Fruit fly (Drosophila melanogaster): ENCODE measurements around the gene CG32536.

CG32536 gene

dm6 chrX:19307810-19308456 is 31.2 kb upstream of the CG32536 start, which contains the start of gene CG8051 (continued):
- no peak for TF ChIP-seq CG15696 (tag; optimal IDR thresholded peaks at IDR 0.05)
- TF ChIP-seq phol (tag; optimal IDR thresholded peaks at IDR 0.05) = no peak
- peak; percentile 86 for TF ChIP-seq sens (GFP tag)
- TF ChIP-seq CG32532 (GFP tag; IDR thresholded peaks at IDR 0.05) = peak; percentile 47
- TF ChIP-seq Mrtf (GFP tag; IDR thresholded peaks at IDR 0.05) = 0 out of 3 replicates have a peak, but pooled peaks have one; percentile 29
- TF ChIP-seq CG12155 (GFP tag; optimal IDR thresholded peaks at IDR 0.05) = no peak
- no peak for TF ChIP-seq CG31365 (tag; optimal IDR thresholded peaks at IDR 0.05)
- TF ChIP-seq Rx (GFP tag; IDR thresholded peaks at IDR 0.05) = no peak
- no peak for TF ChIP-seq CG30431 (GFP tag; optimal IDR thresholded peaks at IDR 0.05)
- TF ChIP-seq maf-S (GFP tag; optimal IDR thresholded peaks at IDR 0.05) = no peak
- TF ChIP-seq CG17385 (GFP tag; optimal IDR thresholded peaks at IDR 0.05) = peak; percentile 39
- TF ChIP-seq CG10267 (tag; optimal IDR thresholded peaks at IDR 0.05) = no peak
- TF ChIP-seq CG6689 (GFP tag; IDR thresholded peaks at IDR 0.05) = no peak
- TF ChIP-seq Gug (GFP tag; IDR thresholded peaks at IDR 0.05) = no peak
- no peak for TF ChIP-seq CG12769 (tag; optimal IDR thresholded peaks at IDR 0.05)
- TF ChIP-seq CG13296 (GFP tag; optimal IDR thresholded peaks at IDR 0.05) = peak; percentile 47
- peak; percentile 73 for TF ChIP-seq sqz (GFP tag; optimal IDR thresholded peaks at IDR 0.05)
- TF ChIP-seq B-H2 (GFP tag; optimal IDR thresholded peaks at IDR 0.05) = no peak
- TF ChIP-seq CG13624 (GFP tag; optimal IDR thresholded peaks at IDR 0.05) = no peak
- TF ChIP-seq CG15073 (GFP tag; optimal IDR thresholded peaks at IDR 0.05) = no peak
- peak; percentile 80 for TF ChIP-seq sug (tag; optimal IDR thresholded peaks at IDR 0.05)
- TF ChIP-seq CkIIα-i1 (GFP tag; IDR thresholded peaks at IDR 0.05) = no peak
- TF ChIP-seq p53 (GFP tag; optimal IDR thresholded peaks at IDR 0.05) = no peak
- TF ChIP-seq CG8281 (tag; optimal IDR thresholded peaks at IDR 0.05) = no peak
- TF ChIP-seq slbo (GFP tag; IDR thresholded peaks at IDR 0.05) = no peak; the same call in 1 of the 2 replicates
- TF ChIP-seq CG4328 (GFP tag; optimal IDR thresholded peaks at IDR 0.05) = no peak
- no peak for TF ChIP-seq Xbp1 (GFP tag; optimal IDR thresholded peaks at IDR 0.05)
- no peak for TF ChIP-seq ase (GFP tag; IDR thresholded peaks at IDR 0.05)
- TF ChIP-seq CG9215 (GFP tag; IDR thresholded peaks at IDR 0.05) = no peak
- no peak for TF ChIP-seq ind (GFP tag; optimal IDR thresholded peaks at IDR 0.05)
- TF ChIP-seq shn (GFP tag; optimal IDR thresholded peaks at IDR 0.05) = peak; percentile 42
- peak; percentile 36 for TF ChIP-seq cwo (GFP tag; optimal IDR thresholded peaks at IDR 0.05)
- TF ChIP-seq CG4404 (GFP tag; IDR thresholded peaks at IDR 0.05) = no peak
- TF ChIP-seq CG33213 (GFP tag; optimal IDR thresholded peaks at IDR 0.05) = peak; percentile 43
- no peak for TF ChIP-seq pita (GFP tag; optimal IDR thresholded peaks at IDR 0.05)
- TF ChIP-seq lola (GFP tag; optimal IDR thresholded peaks at IDR 0.05) = no peak
- no peak for TF ChIP-seq ewg (GFP tag; optimal IDR thresholded peaks at IDR 0.05)
- no peak for TF ChIP-seq crp (GFP tag; optimal IDR thresholded peaks at IDR 0.05)
- 0 out of 2 replicates have a peak, but pooled peaks have one; percentile 28 for TF ChIP-seq CG11247 (GFP tag; IDR thresholded peaks at IDR 0.05)
- TF ChIP-seq Oli (tag; optimal IDR thresholded peaks at IDR 0.05) = no peak
- peak; percentile 64 for TF ChIP-seq Med (GFP tag)
- no peak for TF ChIP-seq disco-r (GFP tag; optimal IDR thresholded peaks at IDR 0.05)
- peak; percentile 42; the same call in 1 of the 2 replicates for TF ChIP-seq E2f1 (GFP tag; IDR thresholded peaks at IDR 0.05)
- TF ChIP-seq Sry-δ (GFP tag; optimal IDR thresholded peaks at IDR 0.05) = no peak
- TF ChIP-seq CG10274 (GFP tag; optimal IDR thresholded peaks at IDR 0.05) = no peak
- TF ChIP-seq CG15269 (tag; optimal IDR thresholded peaks at IDR 0.05) = no peak
- no peak for TF ChIP-seq CG10565 (GFP tag; optimal IDR thresholded peaks at IDR 0.05)
- TF ChIP-seq CG32772 (GFP tag; IDR thresholded peaks at IDR 0.05) = peak; percentile 62; the same call in 1 of the 2 replicates
- TF ChIP-seq bigmax (GFP tag; optimal IDR thresholded peaks at IDR 0.05) = no peak
- TF ChIP-seq Hsf (GFP tag; optimal IDR thresholded peaks at IDR 0.05) = peak; percentile 22
- no peak for TF ChIP-seq stc (GFP tag; IDR thresholded peaks at IDR 0.05)

Data from whole organism, embryonic.